Fruit fly (Drosophila melanogaster): ENCODE measurements around the gene Obp83b.
A peak's percentile ranks its signal among the peaks of the same experiment; 100 is the strongest.

The Obp83b gene

dm6 chr3R:5998235-5998666, 21.6 kb upstream of the Obp83b start (continued):
- TF ChIP-seq sisA (GFP tag; IDR thresholded peaks at IDR 0.05), result no peak
- TF ChIP-seq CG10209 (GFP tag; optimal IDR thresholded peaks at IDR 0.05), result peak; percentile 38
- TF ChIP-seq Hr39 (optimal IDR thresholded peaks at IDR 0.05), result no peak
- no peak for TF ChIP-seq CG8478 (optimal IDR thresholded peaks at IDR 0.05)
- peak; percentile 25 for TF ChIP-seq CG1529 (GFP tag; optimal IDR thresholded peaks at IDR 0.05)
- TF ChIP-seq D19A (tag; optimal IDR thresholded peaks at IDR 0.05), result no peak
- no peak for TF ChIP-seq Dfd (GFP tag; optimal IDR thresholded peaks at IDR 0.05)
- TF ChIP-seq Atf3 (GFP tag; optimal IDR thresholded peaks at IDR 0.05), result no peak
- no peak for TF ChIP-seq pros (GFP tag; optimal IDR thresholded peaks at IDR 0.05)
- TF ChIP-seq ro (GFP tag; IDR thresholded peaks at IDR 0.05), result no peak
- TF ChIP-seq Fer3 (tag; optimal IDR thresholded peaks at IDR 0.05), result peak; percentile 35
- TF ChIP-seq CG7839 (tag; optimal IDR thresholded peaks at IDR 0.05), result peak; percentile 67
- TF ChIP-seq pnt (GFP tag; optimal IDR thresholded peaks at IDR 0.05), result no peak
- TF ChIP-seq sens (GFP tag), result peak; percentile 91
- no peak for TF ChIP-seq cad (GFP tag; optimal IDR thresholded peaks at IDR 0.05)
- peak; percentile 19 for TF ChIP-seq CG6765 (GFP tag; optimal IDR thresholded peaks at IDR 0.05)
- peak; percentile 65 for TF ChIP-seq Meics (GFP tag; optimal IDR thresholded peaks at IDR 0.05)
- TF ChIP-seq Hr51 (GFP tag; optimal IDR thresholded peaks at IDR 0.05), result peak in 1 of 2 experiments; percentile 76
- no peak for TF ChIP-seq CG14965 (GFP tag; optimal IDR thresholded peaks at IDR 0.05; ENCODE audit: borderline replicate concordance)
- TF ChIP-seq Xbp1 (GFP tag; optimal IDR thresholded peaks at IDR 0.05), result peak; percentile 29
- peak; percentile 65 for TF ChIP-seq CG2712 (tag; optimal IDR thresholded peaks at IDR 0.05)
- TF ChIP-seq CG18262 (tag; optimal IDR thresholded peaks at IDR 0.05), result peak; percentile 68
- TF ChIP-seq E2f1 (GFP tag; IDR thresholded peaks at IDR 0.05), result 0 out of 2 replicates have a peak, but pooled peaks have one; percentile 18
- TF ChIP-seq CG7786 (GFP tag; optimal IDR thresholded peaks at IDR 0.05), result no peak
- no peak for TF ChIP-seq Drgx (GFP tag; IDR thresholded peaks at IDR 0.05)
- TF ChIP-seq CG7372 (GFP tag; IDR thresholded peaks at IDR 0.05), result no peak
- TF ChIP-seq peb (GFP tag; IDR thresholded peaks at IDR 0.05), result no peak
- no peak for TF ChIP-seq ham (GFP tag; IDR thresholded peaks at IDR 0.05)
- TF ChIP-seq gcm (GFP tag; optimal IDR thresholded peaks at IDR 0.05), result no peak
- TF ChIP-seq NC2α (GFP tag; optimal IDR thresholded peaks at IDR 0.05), result no peak
- peak; percentile 9 for TF ChIP-seq Nf-YB (GFP tag; optimal IDR thresholded peaks at IDR 0.05)
- peak; percentile 66 for TF ChIP-seq lilli (GFP tag; optimal IDR thresholded peaks at IDR 0.05)
- TF ChIP-seq HLHmδ (GFP tag; optimal IDR thresholded peaks at IDR 0.05), result no peak
- TF ChIP-seq trem (tag; optimal IDR thresholded peaks at IDR 0.05), result no peak
- peak; percentile 5 for TF ChIP-seq tap (tag; optimal IDR thresholded peaks at IDR 0.05)
- TF ChIP-seq CG3065 (GFP tag; optimal IDR thresholded peaks at IDR 0.05), result no peak
- TF ChIP-seq grn (GFP tag; optimal IDR thresholded peaks at IDR 0.05), result no peak
- TF ChIP-seq mirr (GFP tag; optimal IDR thresholded peaks at IDR 0.05), result no peak
- no peak for TF ChIP-seq CG17612 (GFP tag; IDR thresholded peaks at IDR 0.05)
- TF ChIP-seq sima (GFP tag; optimal IDR thresholded peaks at IDR 0.05), result no peak
- TF ChIP-seq CG12769 (tag; optimal IDR thresholded peaks at IDR 0.05), result no peak
- peak; percentile 26; the same call in 1 of the 2 replicates for TF ChIP-seq CG10366 (GFP tag; IDR thresholded peaks at IDR 0.05)
- no peak for TF ChIP-seq CG4854 (GFP tag; optimal IDR thresholded peaks at IDR 0.05)
- TF ChIP-seq CG8388 (GFP tag; optimal IDR thresholded peaks at IDR 0.05), result peak; percentile 36
- TF ChIP-seq Atf-2 (GFP tag; optimal IDR thresholded peaks at IDR 0.05), result peak; percentile 30
- TF ChIP-seq CG15269 (tag; optimal IDR thresholded peaks at IDR 0.05), result peak; percentile 64
- no peak for TF ChIP-seq hb (GFP tag; IDR thresholded peaks at IDR 0.05; ENCODE audit: partially characterized antibody)
- peak; percentile 9 for TF ChIP-seq CG1602 (GFP tag; optimal IDR thresholded peaks at IDR 0.05)
- peak; percentile 56 for TF ChIP-seq tio (GFP tag; optimal IDR thresholded peaks at IDR 0.05)
- TF ChIP-seq Atf6 (GFP tag; IDR thresholded peaks at IDR 0.05), result no peak; the same call in 1 of the 2 replicates
- TF ChIP-seq grau (tag; optimal IDR thresholded peaks at IDR 0.05), result peak; percentile 67
- TF ChIP-seq fd102C (GFP tag; optimal IDR thresholded peaks at IDR 0.05), result no peak

Measured in whole organism, embryonic.